Worm (Caenorhabditis elegans): Measurements from ENCODE around the gene srg-58.

DNA sequence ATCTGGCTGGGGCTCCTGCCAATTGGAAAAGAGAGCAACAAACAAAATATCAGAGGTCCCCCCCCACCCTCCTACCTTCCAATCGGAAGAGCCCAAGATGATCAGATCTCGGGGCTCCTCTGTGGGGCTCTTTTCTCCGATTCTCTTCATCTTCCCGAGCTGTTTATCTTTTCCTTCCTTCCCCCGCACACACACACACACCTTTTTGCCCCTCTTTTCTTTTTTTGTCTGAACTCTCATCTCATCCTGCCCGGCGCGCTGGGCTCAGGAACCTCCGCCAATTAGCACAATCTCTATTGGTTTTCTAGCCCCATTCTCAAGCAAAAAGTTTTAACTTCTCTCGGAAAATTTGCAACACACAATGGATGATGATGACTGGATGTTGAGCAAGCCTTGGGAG lies 43.9 kb upstream of the srg-58 start:
- TF ChIP-seq elt-3 (tag; optimal IDR thresholded peaks at IDR 0.05) = no peak
- no peak for TF ChIP-seq hlh-1 (tag; optimal IDR thresholded peaks at IDR 0.05)
- TF ChIP-seq lin-13 (tag; optimal IDR thresholded peaks at IDR 0.05) = no peak
- TF ChIP-seq unc-62 (GFP tag; optimal IDR thresholded peaks at IDR 0.05) = no peak
- no peak for TF ChIP-seq blmp-1 (tag; optimal IDR thresholded peaks at IDR 0.05)
- no peak for TF ChIP-seq ztf-11 (tag; optimal IDR thresholded peaks at IDR 0.05)
- no peak for TF ChIP-seq nhr-237 (tag; optimal IDR thresholded peaks at IDR 0.05)
- TF ChIP-seq snpc-4 (tag; optimal IDR thresholded peaks at IDR 0.05) = no peak
- no peak for TF ChIP-seq lin-32 (GFP tag; optimal IDR thresholded peaks at IDR 0.05)
- TF ChIP-seq lsy-2 (tag; optimal IDR thresholded peaks at IDR 0.05) = no peak
- no peak for TF ChIP-seq zip-8 (tag; optimal IDR thresholded peaks at IDR 0.05)
- TF ChIP-seq flh-1 (GFP tag; optimal IDR thresholded peaks at IDR 0.05) = no peak

All from whole organism, mixed stage, embryonic.